Worm (Caenorhabditis elegans): ENCODE measurements around the gene F28G4.2.

F28G4.2 gene

ce11 chrV:16271121-16271520, 11.0 kb downstream of the F28G4.2 start, which contains the start of gene T13F3.6:
Gene T13F3.6, minus strand, starts transcription at chrV:16271221.
- TF ChIP-seq pag-3 (tag; optimal IDR thresholded peaks at IDR 0.05; ENCODE audit: borderline replicate concordance): no peak
- no peak for TF ChIP-seq hlh-6 (tag; optimal IDR thresholded peaks at IDR 0.05)
- no peak for TF ChIP-seq ceh-14 (tag; optimal IDR thresholded peaks at IDR 0.05)
- no peak for TF ChIP-seq K09A11.1 (tag; optimal IDR thresholded peaks at IDR 0.05; ENCODE audit: insufficient read depth)
- TF ChIP-seq ceh-34 (tag; optimal IDR thresholded peaks at IDR 0.05): no peak
- no peak for TF ChIP-seq eyg-1 (tag; optimal IDR thresholded peaks at IDR 0.05)
- no peak for TF ChIP-seq hlh-13 (GFP tag; optimal IDR thresholded peaks at IDR 0.05)
- TF ChIP-seq ceh-9 (tag; optimal IDR thresholded peaks at IDR 0.05): no peak
- no peak for TF ChIP-seq pha-4 (tag; optimal IDR thresholded peaks at IDR 0.05)
- TF ChIP-seq mec-3 (tag; optimal IDR thresholded peaks at IDR 0.05; ENCODE audit: borderline replicate concordance): no peak
- no peak for TF ChIP-seq unc-86 (tag; optimal IDR thresholded peaks at IDR 0.05)
- TF ChIP-seq pat-9 (tag; optimal IDR thresholded peaks at IDR 0.05): no peak
- TF ChIP-seq rnt-1 (tag; optimal IDR thresholded peaks at IDR 0.05): no peak
- TF ChIP-seq hlh-8 (tag; optimal IDR thresholded peaks at IDR 0.05): no peak
- no peak for TF ChIP-seq unc-42 (tag; optimal IDR thresholded peaks at IDR 0.05)
- no peak for TF ChIP-seq pqm-1 (tag; optimal IDR thresholded peaks at IDR 0.05)
- no peak for TF ChIP-seq T23F11.4 (GFP tag; optimal IDR thresholded peaks at IDR 0.05)
- no peak for TF ChIP-seq elt-2 (tag; optimal IDR thresholded peaks at IDR 0.05)
- no peak for TF ChIP-seq elt-4 (tag; optimal IDR thresholded peaks at IDR 0.05)
- no peak for TF ChIP-seq sdc-2 (tag; optimal IDR thresholded peaks at IDR 0.05)

ce11 chrV:16269556-16269955, 12.6 kb downstream of the F28G4.2 start, which contains the start of the genes fbxa-2 and T13F3.8:
Gene fbxa-2, minus strand, starts transcription at chrV:16269656.
Gene T13F3.8, plus strand, starts transcription at chrV:16269800.
- TF ChIP-seq elt-2 (tag; optimal IDR thresholded peaks at IDR 0.05) (no peak), ceh-19 (GFP tag; optimal IDR thresholded peaks at IDR 0.05) (no peak)

ce11 chrV:16266514-16266913, 15.6 kb downstream of the F28G4.2 start, which contains the start of gene T13F3.4:
Gene T13F3.4, minus strand, starts transcription at chrV:16266614.
- TF ChIP-seq ceh-2 (tag; optimal IDR thresholded peaks at IDR 0.05): no peak
- TF ChIP-seq ama-1 (optimal IDR thresholded peaks at IDR 0.05): no peak
- TF ChIP-seq ceh-19 (GFP tag; optimal IDR thresholded peaks at IDR 0.05): no peak
- TF ChIP-seq fkh-10 (GFP tag; optimal IDR thresholded peaks at IDR 0.05): no peak
- TF ChIP-seq C38D4.7 (GFP tag; optimal IDR thresholded peaks at IDR 0.05): no peak
- TF ChIP-seq odd-2 (tag; optimal IDR thresholded peaks at IDR 0.05): no peak
- no peak for TF ChIP-seq ceh-48 (tag; optimal IDR thresholded peaks at IDR 0.05)
- no peak for TF ChIP-seq C08G9.2 (tag; optimal IDR thresholded peaks at IDR 0.05)
- no peak for TF ChIP-seq ref-2 (tag; optimal IDR thresholded peaks at IDR 0.05)
- no peak for TF ChIP-seq rnt-1 (tag; optimal IDR thresholded peaks at IDR 0.05)
- no peak for TF ChIP-seq unc-3 (GFP tag; conservative IDR thresholded peaks at IDR 0.05)
- TF ChIP-seq unc-3 (tag; optimal IDR thresholded peaks at IDR 0.05): no peak
- no peak for TF ChIP-seq che-1 (tag; optimal IDR thresholded peaks at IDR 0.05)
- no peak for TF ChIP-seq ztf-16 (tag; optimal IDR thresholded peaks at IDR 0.05)
- no peak for TF ChIP-seq unc-55 (GFP tag; optimal IDR thresholded peaks at IDR 0.05)
- TF ChIP-seq hlh-6 (tag; optimal IDR thresholded peaks at IDR 0.05): no peak
- TF ChIP-seq sox-4 (tag; optimal IDR thresholded peaks at IDR 0.05): no peak
- TF ChIP-seq K09A11.1 (tag; optimal IDR thresholded peaks at IDR 0.05; ENCODE audit: insufficient read depth): no peak
- no peak for TF ChIP-seq hlh-8 (tag; optimal IDR thresholded peaks at IDR 0.05)
- TF ChIP-seq F13H6.1 (tag; optimal IDR thresholded peaks at IDR 0.05): no peak

- TF ChIP-seq ztf-16 (tag; optimal IDR thresholded peaks at IDR 0.05) (no peak), ceh-14 (tag; optimal IDR thresholded peaks at IDR 0.05) (no peak), hlh-6 (tag; optimal IDR thresholded peaks at IDR 0.05) (no peak), ceh-48 (tag; optimal IDR thresholded peaks at IDR 0.05) (no peak), fkh-6 (tag; optimal IDR thresholded peaks at IDR 0.05) (no peak), madf-2 (tag; optimal IDR thresholded peaks at IDR 0.05) (no peak), ets-4 (tag; optimal IDR thresholded peaks at IDR 0.05) (no peak), dve-1 (tag; optimal IDR thresholded peaks at IDR 0.05) (no peak), C38D4.7 (GFP tag; optimal IDR thresholded peaks at IDR 0.05) (no peak), ceh-30 (tag; optimal IDR thresholded peaks at IDR 0.05) (no peak), nhr-232 (tag; optimal IDR thresholded peaks at IDR 0.05) (no peak), fkh-10 (GFP tag; optimal IDR thresholded peaks at IDR 0.05) (no peak), che-1 (tag; optimal IDR thresholded peaks at IDR 0.05) (no peak), elt-2 (tag; optimal IDR thresholded peaks at IDR 0.05) (no peak), ama-1 (optimal IDR thresholded peaks at IDR 0.05) (no peak), syd-9 (tag; optimal IDR thresholded peaks at IDR 0.05) (no peak), K09A11.1 (tag; optimal IDR thresholded peaks at IDR 0.05; ENCODE audit: insufficient read depth) (no peak)
These were observed 22.4 kb downstream of the F28G4.2 start, which contains the start of gene nhr-127 for ce11 chrV:16259684-16260083. Gene nhr-127, plus strand, starts transcription at chrV:16259984.
